Fruit fly (Drosophila melanogaster) Kc167 (cell line): ENCODE data around the gene grp.

Experiments used
- Myc ChIP-seq: fragments of >200 bp; optimal IDR thresholded peaks from 2 replicates; lab custom pipeline; 2017; ENCODE audit warnings: missing external identifiers
- Sin3A ChIP-seq: fragments of >200 bp; optimal IDR thresholded peaks from 2 replicates; lab custom pipeline; 2018; ENCODE audit warnings: missing external identifiers
- insv ChIP-seq: fragments of >200 bp; optimal IDR thresholded peaks from 3 replicates; lab custom pipeline; 2018; ENCODE audit warnings: missing external identifiers
- ttk ChIP-seq: sonication (Bioruptor generic); optimal IDR thresholded peaks from 2 replicates; lab custom pipeline; 2017; ENCODE audit warnings: missing external identifiers

DNA sequence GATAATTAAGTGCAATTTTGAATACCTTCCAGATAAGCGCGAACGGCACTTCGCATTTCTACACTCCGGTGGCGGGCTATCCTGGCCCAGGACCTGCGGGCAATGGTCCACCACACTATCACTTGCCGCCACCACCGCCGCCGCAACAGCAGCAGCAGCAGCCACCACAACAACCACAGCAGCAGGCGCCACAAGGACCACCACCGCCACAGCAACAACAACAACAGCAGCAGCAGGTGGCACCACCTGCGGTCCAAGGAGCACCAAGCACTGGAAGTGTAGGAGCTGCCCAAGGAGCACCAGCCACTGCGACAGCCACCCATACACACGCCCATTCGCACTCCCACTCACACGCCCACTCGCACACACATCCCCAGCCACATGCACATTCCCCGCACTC lies 22.4 kb upstream of the grp start:
- TF ChIP-seq Sin3A (lab: Kevin White, UChicago) (no peak), ttk (no peak), Myc (no peak), insv (lab: Kevin White, UChicago) (no peak)
